Fruit fly (Drosophila melanogaster) whole organism, embryonic: Measurements from ENCODE around the gene Best3.

ENCODE experiments used
- Abd-B ChIP-seq: fragments of 200-800 bp; sonication (Bioruptor generic); optimal IDR thresholded peaks from 2 replicates; lab custom pipeline; 2018; ENCODE audit warnings: missing biosample characterization, mild to moderate bottlenecking, missing genetic modification characterization, moderate library complexity
- Adf1 ChIP-seq: fragments of 200-800 bp; sonication (Bioruptor generic); IDR thresholded peaks from 2 replicates; pipeline ENCODE4 v1.3.6; 2022; ENCODE audit warnings: missing biosample characterization, missing genetic modification characterization
- Atf6 ChIP-seq: fragments of 200-800 bp; sonication (Bioruptor generic); IDR thresholded peaks from 2 replicates; pipeline ENCODE4 v1.3.6; 2022; ENCODE audit warnings: missing biosample characterization, missing genetic modification characterization
- B-H2 ChIP-seq: fragments of 200-800 bp; sonication (Bioruptor generic); optimal IDR thresholded peaks from 2 replicates; lab custom pipeline; 2018; ENCODE audit warnings: missing biosample characterization, mild to moderate bottlenecking, missing genetic modification characterization
- CG10267 ChIP-seq: fragments of 200-800 bp; sonication (Bioruptor generic); optimal IDR thresholded peaks from 2 replicates; lab custom pipeline; 2018; ENCODE audit warnings: missing biosample characterization, mild to moderate bottlenecking, missing genetic modification characterization, moderate library complexity
- CG10366 ChIP-seq: fragments of 200-800 bp; sonication (Bioruptor generic); IDR thresholded peaks from 2 replicates; pipeline ENCODE4 v1.3.6; 2022; ENCODE audit warnings: missing biosample characterization, missing genetic modification characterization
- CG12104 ChIP-seq: fragments of 200-800 bp; sonication (Bioruptor generic); optimal IDR thresholded peaks from 3 replicates; lab custom pipeline; 2016; ENCODE audit warnings: missing biosample characterization, missing genetic modification characterization
- CG1233 ChIP-seq: fragments of 200-800 bp; sonication (Bioruptor generic); optimal IDR thresholded peaks from 4 replicates; lab custom pipeline; 2018; ENCODE audit warnings: missing biosample characterization, mild to moderate bottlenecking, missing genetic modification characterization
- CG12769 ChIP-seq: fragments of 200-800 bp; sonication (Bioruptor generic); optimal IDR thresholded peaks from 2 replicates; lab custom pipeline; 2019; ENCODE audit warnings: missing biosample characterization, mild to moderate bottlenecking, missing genetic modification characterization, moderate library complexity
- CG14667 ChIP-seq: fragments of 200-800 bp; sonication (Bioruptor generic); IDR thresholded peaks from 2 replicates; pipeline ENCODE4 v1.3.6; 2022; ENCODE audit warnings: missing biosample characterization, missing genetic modification characterization
- CG15479 ChIP-seq: fragments of 200-800 bp; sonication (Bioruptor generic); optimal IDR thresholded peaks from 3 replicates; lab custom pipeline; 2019; ENCODE audit warnings: missing biosample characterization, mild to moderate bottlenecking, missing genetic modification characterization, moderate library complexity
- CG1602 ChIP-seq: fragments of 200-800 bp; sonication (Bioruptor generic); optimal IDR thresholded peaks from 3 replicates; lab custom pipeline; 2016; ENCODE audit warnings: missing biosample characterization, missing genetic modification characterization
- CG18599 ChIP-seq: fragments of 200-800 bp; sonication (Bioruptor generic); optimal IDR thresholded peaks from 3 replicates; lab custom pipeline; 2017; ENCODE audit warnings: missing biosample characterization, missing genetic modification characterization, mild to moderate bottlenecking, moderate library complexity, missing genetic modification reagents
- CG2129 ChIP-seq: fragments of 200-800 bp; sonication (Bioruptor generic); IDR thresholded peaks from 2 replicates; pipeline ENCODE4 v1.3.6; 2022; ENCODE audit warnings: missing biosample characterization, missing genetic modification characterization; ENCODE audit not compliant: partially characterized antibody
- CG31224 ChIP-seq: fragments of 200-800 bp; sonication (Bioruptor generic); IDR thresholded peaks from 2 replicates; pipeline ENCODE4 v1.3.6; 2022; ENCODE audit warnings: missing biosample characterization, missing genetic modification characterization
- CG32772 ChIP-seq: fragments of 200-800 bp; sonication (Bioruptor generic); IDR thresholded peaks from 2 replicates; pipeline ENCODE4 v1.3.6; 2022; ENCODE audit warnings: missing biosample characterization, missing genetic modification characterization
- CG4282 ChIP-seq: fragments of 200-800 bp; sonication (Bioruptor generic); optimal IDR thresholded peaks from 2 replicates; lab custom pipeline; 2016; ENCODE audit warnings: missing biosample characterization, missing genetic modification characterization
- CG7987 ChIP-seq: fragments of 200-800 bp; sonication (Bioruptor generic); optimal IDR thresholded peaks from 2 replicates; lab custom pipeline; 2018; ENCODE audit warnings: missing biosample characterization, mild to moderate bottlenecking, missing genetic modification characterization, moderate library complexity
- CG9437 ChIP-seq: fragments of 200-800 bp; sonication (Bioruptor generic); optimal IDR thresholded peaks from 2 replicates; lab custom pipeline; 2018; ENCODE audit warnings: missing biosample characterization, mild to moderate bottlenecking, missing genetic modification characterization
- CG9727 ChIP-seq: fragments of 200-800 bp; sonication (Bioruptor generic); optimal IDR thresholded peaks from 3 replicates; lab custom pipeline; 2017; ENCODE audit warnings: missing biosample characterization, mild to moderate bottlenecking, missing genetic modification characterization
- Doc3 ChIP-seq: fragments of 200-800 bp; sonication (Bioruptor generic); IDR thresholded peaks from 3 replicates; pipeline ENCODE4 v1.3.6; 2022; ENCODE audit warnings: missing biosample characterization, missing genetic modification characterization; ENCODE audit not compliant: partially characterized antibody
- GATAe ChIP-seq: fragments of 200-800 bp; sonication (Bioruptor generic); conservative IDR thresholded peaks from 2 replicates; pipeline ENCODE4 v1.3.6; 2022; ENCODE audit warnings: missing biosample characterization, missing genetic modification characterization
- H15 ChIP-seq: fragments of 200-800 bp; sonication (Bioruptor generic); IDR thresholded peaks from 3 replicates; pipeline ENCODE4 v1.3.6; 2022; ENCODE audit warnings: missing biosample characterization, missing genetic modification characterization
- Hr78 ChIP-seq, 2 experiments: fragments of 200-800 bp in 1 of 2; fragments of >200 bp in 1 of 2; sonication (Bioruptor generic) in 1 of 2; optimal IDR thresholded peaks; 2 replicates each; lab custom pipeline; 2017 to 2019; ENCODE audit warnings: missing biosample characterization in 2 of 2, missing genetic modification characterization in 2 of 2, mild to moderate bottlenecking in 1 of 2, moderate library complexity in 1 of 2
- Med ChIP-seq: fragments of 200-800 bp; sonication (Bioruptor generic); peaks from one replicate; lab custom pipeline; 2016; ENCODE audit warnings: missing biosample characterization, missing genetic modification characterization, mild to moderate bottlenecking, inconsistent platforms, moderate library complexity
- Pdp1 ChIP-seq, 2 experiments: fragments of 200-800 bp; sonication (Bioruptor generic); optimal IDR thresholded peaks; 3 replicates each; lab custom pipeline; 2016; ENCODE audit warnings: missing biosample characterization in 2 of 2, missing genetic modification characterization in 2 of 2, mild to moderate bottlenecking in 1 of 2, moderate library complexity in 1 of 2
- Poxn ChIP-seq: fragments of 200-800 bp; sonication (Bioruptor generic); IDR thresholded peaks from 2 replicates; pipeline ENCODE4 v1.3.6; 2022; ENCODE audit warnings: missing biosample characterization, missing genetic modification characterization
- TFAM ChIP-seq: fragments of 200-800 bp; sonication (Bioruptor generic); optimal IDR thresholded peaks from 2 replicates; lab custom pipeline; 2017; ENCODE audit warnings: missing biosample characterization, missing genetic modification characterization, inconsistent platforms
- al ChIP-seq: fragments of 200-800 bp; sonication (Bioruptor generic); IDR thresholded peaks from 2 replicates; pipeline ENCODE4 v1.3.6; 2022; ENCODE audit warnings: missing biosample characterization, missing genetic modification characterization
- bigmax ChIP-seq: fragments of 200-800 bp; sonication (Bioruptor generic); optimal IDR thresholded peaks from 2 replicates; lab custom pipeline; 2018; ENCODE audit warnings: missing biosample characterization, mild to moderate bottlenecking, missing genetic modification characterization
- br ChIP-seq: fragments of >200 bp; optimal IDR thresholded peaks from 2 replicates; lab custom pipeline; 2017
- dpn ChIP-seq, 2 experiments: fragments of 200-800 bp; sonication (Bioruptor generic); optimal IDR thresholded peaks; 3 replicates each; lab custom pipeline; 2016; ENCODE audit warnings: missing biosample characterization in 2 of 2, missing genetic modification characterization in 2 of 2
- emc ChIP-seq: fragments of 200-800 bp; sonication (Bioruptor generic); optimal IDR thresholded peaks from 2 replicates; lab custom pipeline; 2016; ENCODE audit warnings: missing biosample characterization, missing genetic modification characterization
- h ChIP-seq: fragments of >200 bp; optimal IDR thresholded peaks from 2 replicates; lab custom pipeline; 2017
- lmd ChIP-seq: fragments of 200-800 bp; sonication (Bioruptor generic); IDR thresholded peaks from 2 replicates; pipeline ENCODE4 v1.3.6; 2022; ENCODE audit warnings: missing biosample characterization, missing genetic modification characterization
- lov ChIP-seq, 2 experiments: fragments of 200-800 bp in 1 of 2; fragments of >200 bp in 1 of 2; sonication (Bioruptor generic) in 1 of 2; IDR thresholded peaks in 1 of 2; optimal IDR thresholded peaks in 1 of 2; 2 replicates in 1 of 2; 3 replicates in 1 of 2; pipeline versions ENCODE4 v1.3.6 to Lab custom; 2017 to 2022; ENCODE audit warnings: missing biosample characterization in 1 of 2, missing genetic modification characterization in 1 of 2
- luna ChIP-seq: fragments of 200-800 bp; sonication (Bioruptor generic); optimal IDR thresholded peaks from 2 replicates; lab custom pipeline; 2016; ENCODE audit warnings: missing biosample characterization, missing genetic modification characterization
- nmo ChIP-seq: fragments of 200-800 bp; sonication (Bioruptor generic); optimal IDR thresholded peaks from 2 replicates; lab custom pipeline; 2018; ENCODE audit warnings: missing biosample characterization, mild to moderate bottlenecking, missing genetic modification characterization, moderate library complexity
- oc ChIP-seq: fragments of 200-800 bp; sonication (Bioruptor generic); optimal IDR thresholded peaks from 2 replicates; lab custom pipeline; 2018; ENCODE audit warnings: missing biosample characterization, mild to moderate bottlenecking, missing genetic modification characterization, moderate library complexity
- pfk ChIP-seq: fragments of 200-800 bp; sonication (Bioruptor generic); optimal IDR thresholded peaks from 2 replicates; lab custom pipeline; 2018; ENCODE audit warnings: missing biosample characterization, mild to moderate bottlenecking, missing genetic modification characterization, moderate library complexity
- prd ChIP-seq, 3 experiments: fragments of >200 bp in 2 of 3; fragments of 200-800 bp in 1 of 3; sonication (Bioruptor generic) in 1 of 3; optimal IDR thresholded peaks in 2 of 3; IDR thresholded peaks in 1 of 3; 2 replicates in 2 of 3; 3 replicates in 1 of 3; pipeline versions ENCODE4 v1.3.6 to Lab custom; 2017 to 2022; ENCODE audit warnings: missing biosample characterization in 1 of 3, missing genetic modification characterization in 1 of 3
- pzg ChIP-seq: fragments of 200-800 bp; sonication (Bioruptor generic); optimal IDR thresholded peaks from 3 replicates; lab custom pipeline; 2018; ENCODE audit warnings: missing biosample characterization, mild to moderate bottlenecking, missing genetic modification characterization, moderate library complexity
- scrt ChIP-seq: fragments of 200-800 bp; sonication (Bioruptor generic); optimal IDR thresholded peaks from 2 replicates; lab custom pipeline; 2018; ENCODE audit warnings: missing biosample characterization, mild to moderate bottlenecking, missing genetic modification characterization, moderate library complexity
- twi ChIP-seq: fragments of 200-800 bp; optimal IDR thresholded peaks from 2 replicates; lab custom pipeline; 2019; ENCODE audit warnings: missing biosample characterization, mild to moderate bottlenecking, missing genetic modification characterization, moderate library complexity
- vvl ChIP-seq: fragments of 200-800 bp; sonication (Bioruptor generic); IDR thresholded peaks from 2 replicates; pipeline ENCODE4 v1.3.6; 2022; ENCODE audit warnings: missing biosample characterization, missing genetic modification characterization
- wdn ChIP-seq: fragments of 200-800 bp; sonication (Bioruptor generic); IDR thresholded peaks from 2 replicates; pipeline ENCODE4 v1.3.6; 2022; ENCODE audit warnings: missing biosample characterization, missing genetic modification characterization
- wor ChIP-seq: fragments of 200-800 bp; sonication (Bioruptor generic); IDR thresholded peaks from 2 replicates; pipeline ENCODE4 v1.3.6; 2022; ENCODE audit warnings: missing biosample characterization, missing genetic modification characterization
- z ChIP-seq: fragments of 200-800 bp; sonication (Bioruptor generic); IDR thresholded peaks from 3 replicates; pipeline ENCODE4 v1.3.6; 2022; ENCODE audit warnings: missing biosample characterization, missing genetic modification characterization

The Best3 gene

dm6 chr3L:15311457-15312368, 9.1 kb upstream of the Best3 start (continued):
- TF ChIP-seq bigmax (GFP tag; lab: Kevin White, UChicago) (no peak), CG1602 (GFP tag; lab: Kevin White, UChicago) (peak; percentile 48), oc (tag; lab: Kevin White, UChicago) (peak; percentile 57), CG12104 (GFP tag; lab: Kevin White, UChicago) (no peak), Med (GFP tag; lab: Kevin White, UChicago) (peak; percentile 52), CG9727 (GFP tag; lab: Kevin White, UChicago) (peak; percentile 79), CG10267 (tag; lab: Kevin White, UChicago) (peak; percentile 82), wdn (GFP tag; lab: Robert Waterston, UW) (no peak), br (lab: Kevin White, UChicago) (no peak), lmd (no peak; the same call in 1 of the 2 replicates), CG31224 (GFP tag; lab: Robert Waterston, UW) (no peak), nmo (peak; percentile 81), Atf6 (GFP tag; lab: Robert Waterston, UW) (no peak), twi (tag; lab: Kevin White, UChicago) (peak; percentile 34), CG15479 (GFP tag; lab: Kevin White, UChicago) (no peak), CG12769 (tag; lab: Kevin White, UChicago) (no peak), CG4282 (GFP tag; lab: Kevin White, UChicago) (no peak), Pdp1 (GFP tag; optimal IDR thresholded peaks at IDR 0.05; lab: Kevin White, UChicago) (no peak), GATAe (GFP tag; lab: Robert Waterston, UW) (no peak), Poxn (GFP tag; lab: Robert Waterston, UW) (no peak), H15 (no peak), CG2129 (GFP tag; lab: Robert Waterston, UW) (no peak), Hr78 (GFP tag; optimal IDR thresholded peaks at IDR 0.05; lab: Kevin White, UChicago) (peak in 1 of 2 experiments; percentile 24), B-H2 (no peak), h (lab: Kevin White, UChicago) (no peak), pfk (GFP tag; lab: Kevin White, UChicago) (no peak), CG14667 (0 out of 2 replicates have a peak, but pooled peaks have one; percentile 14), prd (optimal IDR thresholded peaks at IDR 0.05; lab: Kevin White, UChicago) (no peak), prd (GFP tag; IDR thresholded peaks at IDR 0.05; lab: Robert Waterston, UW) (peak; percentile 65), wor (GFP tag; lab: Robert Waterston, UW) (peak; percentile 30; the same call in 1 of the 2 replicates), Adf1 (GFP tag; lab: Robert Waterston, UW) (no peak), CG1233 (GFP tag; lab: Kevin White, UChicago) (peak; percentile 60), TFAM (no peak), al (GFP tag; lab: Robert Waterston, UW) (no peak), scrt (no peak), CG9437 (peak; percentile 33), luna (no peak), CG10366 (GFP tag; lab: Robert Waterston, UW) (peak; percentile 14; the same call in 1 of the 2 replicates), Abd-B (GFP tag; lab: Kevin White, UChicago) (peak; percentile 34), CG7987 (no peak), CG18599 (GFP tag; lab: Kevin White, UChicago) (peak; percentile 45), emc (no peak), Doc3 (GFP tag; lab: Robert Waterston, UW) (no peak), pzg (GFP tag; lab: Kevin White, UChicago) (no peak), dpn (GFP tag; optimal IDR thresholded peaks at IDR 0.05; lab: Kevin White, UChicago) (peak in 1 of 2 experiments; percentile 48), z (GFP tag; lab: Robert Waterston, UW) (no peak), CG32772 (GFP tag; lab: Robert Waterston, UW) (0 out of 2 replicates have a peak, but pooled peaks have one; percentile 18), vvl (GFP tag; lab: Robert Waterston, UW) (no peak; the same call in 1 of the 2 replicates), lov (optimal IDR thresholded peaks at IDR 0.05; lab: Kevin White, UChicago) (no peak), lov (GFP tag; IDR thresholded peaks at IDR 0.05; lab: Robert Waterston, UW) (no peak)
